Worm (Caenorhabditis elegans) whole organism, young adult: ENCODE data around the gene vps-37.

ENCODE experiments used
- C06A6.2 ChIP-seq: fragments of 200-800 bp; sonication (Bioruptor generic); conservative IDR thresholded peaks from 2 replicates; pipeline ENCODE4 v1.3.6; 2022; ENCODE audit warnings: missing genetic modification characterization, missing compliant biosample characterization
- F57A8.1 ChIP-seq: fragments of 200-800 bp; sonication (Bioruptor generic); optimal IDR thresholded peaks from 2 replicates; lab custom pipeline; 2018; ENCODE audit warnings: mild to moderate bottlenecking, missing genetic modification characterization, moderate library complexity, missing compliant biosample characterization
- akir-1 ChIP-seq: fragments of 200-800 bp; sonication (Bioruptor generic); optimal IDR thresholded peaks from 2 replicates; lab custom pipeline; 2018; ENCODE audit warnings: mild to moderate bottlenecking, missing genetic modification characterization, moderate library complexity, missing compliant biosample characterization
- cebp-1 ChIP-seq, 2 experiments: fragments of 200-800 bp in 1 of 2; sonication (Bioruptor generic) in 1 of 2; sonication (generic microtip) in 1 of 2; IDR thresholded peaks in 1 of 2; optimal IDR thresholded peaks in 1 of 2; 2 replicates each; pipeline versions ENCODE4 v1.3.6 to Lab custom; 2017 to 2022; ENCODE audit warnings: missing compliant biosample characterization in 2 of 2, missing genetic modification characterization in 2 of 2, mild to moderate bottlenecking in 1 of 2, missing genetic modification reagents in 1 of 2, moderate library complexity in 1 of 2
- ets-4 ChIP-seq: fragments of 200-800 bp; sonication (Bioruptor generic); optimal IDR thresholded peaks from 2 replicates; lab custom pipeline; 2018; ENCODE audit warnings: mild to moderate bottlenecking, missing genetic modification characterization, missing compliant biosample characterization
- hlh-12 ChIP-seq: sonication (generic microtip); optimal IDR thresholded peaks from 2 replicates; lab custom pipeline; 2016; ENCODE audit warnings: missing genetic modification characterization, missing compliant biosample characterization
- hsf-1 ChIP-seq: fragments of 200-800 bp; sonication (Bioruptor generic); IDR thresholded peaks from 2 replicates; pipeline ENCODE4 v1.3.6; 2022; ENCODE audit warnings: missing genetic modification reagents, missing genetic modification characterization, missing compliant biosample characterization
- lsy-27 ChIP-seq: sonication (generic microtip); optimal IDR thresholded peaks from 2 replicates; lab custom pipeline; 2017; ENCODE audit warnings: missing genetic modification characterization, mild to moderate bottlenecking, missing compliant biosample characterization, antibody characterized with exemption, missing genotype, borderline replicate concordance; ENCODE audit not compliant: insufficient read depth
- mxl-1 ChIP-seq: sonication (generic microtip); optimal IDR thresholded peaks from 2 replicates; lab custom pipeline; 2016; ENCODE audit warnings: missing genetic modification characterization, missing compliant biosample characterization
- nfya-1 ChIP-seq: sonication (generic microtip); optimal IDR thresholded peaks from 2 replicates; lab custom pipeline; 2017; ENCODE audit warnings: antibody characterized with exemption, missing compliant biosample characterization, missing genetic modification characterization, borderline replicate concordance; ENCODE audit not compliant: insufficient read depth
- nhr-90 ChIP-seq: sonication (generic microtip); optimal IDR thresholded peaks from 2 replicates; lab custom pipeline; 2016; ENCODE audit warnings: missing genotype, mild to moderate bottlenecking, missing genetic modification characterization, missing compliant biosample characterization
- tbx-9 ChIP-seq: sonication (generic microtip); optimal IDR thresholded peaks from 2 replicates; lab custom pipeline; 2016; ENCODE audit warnings: borderline replicate concordance, missing genetic modification characterization, inconsistent platforms, missing compliant biosample characterization
- unc-130 ChIP-seq: sonication (generic microtip); optimal IDR thresholded peaks from 2 replicates; lab custom pipeline; 2016; ENCODE audit warnings: missing genetic modification reagents, missing genetic modification characterization, missing compliant biosample characterization

DNA sequence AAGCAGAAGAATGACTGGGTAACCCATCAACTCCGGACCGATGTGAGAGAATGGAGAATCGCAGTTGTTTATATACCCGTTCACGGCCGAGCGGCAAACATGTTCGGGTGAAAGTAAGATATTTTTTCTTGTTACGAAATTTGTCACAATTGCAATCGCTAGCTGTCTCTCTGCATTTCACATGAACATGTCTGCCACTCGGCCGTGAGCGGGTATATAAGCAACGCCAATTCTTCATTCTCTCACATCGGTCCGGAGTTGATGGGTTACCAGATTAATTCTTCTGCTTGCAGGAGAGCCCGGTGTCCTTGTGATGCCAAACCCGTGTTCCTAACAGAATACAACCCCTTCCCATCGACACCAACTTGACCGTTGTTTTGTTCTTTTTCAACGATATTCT, 5.5 kb upstream of the vps-37 start:
- TF ChIP-seq mxl-1 (no peak), lsy-27 (no peak), tbx-9 (tag; lab: Kevin White, UChicago) (no peak), akir-1 (GFP tag; lab: Kevin White, UChicago) (no peak), nfya-1 (no peak), cebp-1 (GFP tag; IDR thresholded peaks at IDR 0.05; lab: Robert Waterston, UW) (peak; percentile 71; the same call in 1 of the 2 replicates), cebp-1 (tag; optimal IDR thresholded peaks at IDR 0.05; lab: Kevin White, UChicago) (peak; percentile 95), hsf-1 (no peak), hlh-12 (tag; lab: Kevin White, UChicago) (no peak), nhr-90 (tag; lab: Kevin White, UChicago) (no peak), C06A6.2 (GFP tag; lab: Robert Waterston, UW) (peak; percentile 67), ets-4 (no peak), unc-130 (no peak), F57A8.1 (no peak)
